Worm (Caenorhabditis elegans): ENCODE measurements around the gene ZK154.6.

ZK154.6 gene

DNA sequence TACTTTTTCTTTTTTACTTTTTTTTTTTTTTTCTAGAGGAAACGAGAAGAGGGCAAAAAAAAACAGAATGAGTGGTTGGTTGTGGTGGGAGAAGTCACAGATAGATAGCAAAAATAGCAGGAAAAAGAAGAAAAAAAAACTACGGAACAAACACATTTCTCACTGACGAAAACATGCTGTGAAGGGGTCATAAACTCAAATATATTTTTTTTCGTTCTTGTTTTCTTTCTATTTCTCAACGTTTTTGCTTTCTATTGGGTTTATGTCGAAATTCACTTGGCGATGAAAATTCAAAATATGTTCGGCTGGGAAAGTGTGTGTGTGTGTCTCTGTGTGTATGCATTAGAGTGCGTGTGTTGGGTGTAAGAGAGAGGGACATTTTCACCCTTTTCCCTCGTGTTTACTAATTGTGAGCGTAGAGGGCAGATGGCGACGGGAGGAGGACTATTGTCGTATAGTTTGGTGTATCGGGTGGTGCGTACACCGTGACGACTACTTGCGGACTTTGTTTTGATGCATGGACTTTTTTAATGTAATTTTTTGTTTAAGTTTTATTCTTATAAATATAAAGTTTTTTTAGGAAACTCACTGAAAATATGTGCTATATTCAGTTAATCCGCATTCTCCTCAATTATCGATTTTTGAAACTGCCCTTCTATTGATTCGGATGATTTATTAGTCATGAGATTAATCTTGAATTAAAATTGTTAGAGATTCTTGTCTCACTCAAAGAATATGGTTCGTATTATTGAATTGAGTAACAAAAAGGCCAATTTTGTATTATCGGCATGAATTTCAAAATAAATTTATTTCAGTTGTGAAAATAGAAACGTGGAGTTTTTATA, 16.2 kb upstream of the ZK154.6 start:
- TF ChIP-seq dao-5 (tag; optimal IDR thresholded peaks at IDR 0.05) = no peak
- peak; percentile 0 for TF ChIP-seq W03F9.2 (tag; optimal IDR thresholded peaks at IDR 0.05)

DNA sequence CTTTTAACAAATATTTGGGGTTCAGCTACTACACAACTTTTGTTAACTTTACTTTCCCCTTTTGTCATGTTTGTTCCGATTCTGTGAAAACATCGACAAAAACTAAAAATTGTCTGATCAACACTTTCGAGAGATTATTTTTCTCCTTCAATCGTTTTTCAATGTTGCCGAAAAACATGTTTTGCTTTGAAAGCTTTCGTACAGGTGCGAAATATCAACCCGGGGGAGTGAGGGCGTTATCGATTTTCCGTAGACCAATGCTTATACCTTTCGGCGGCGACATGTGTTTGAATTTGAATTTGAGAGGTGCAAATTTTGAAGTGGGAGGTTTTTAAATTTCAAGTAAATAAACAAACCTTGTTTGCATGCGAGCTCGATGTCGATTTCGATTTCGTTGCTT, 15.0 kb upstream of the ZK154.6 start:
- TF ChIP-seq him-1 (tag; optimal IDR thresholded peaks at IDR 0.05) (no peak), dao-5 (tag; optimal IDR thresholded peaks at IDR 0.05) (no peak), W03F9.2 (tag; optimal IDR thresholded peaks at IDR 0.05) (no peak)

ce11 chrX:7800370-7800769, 7.0 kb upstream of the ZK154.6 start:
- TF ChIP-seq him-1 (tag; optimal IDR thresholded peaks at IDR 0.05) (no peak), W03F9.2 (tag; optimal IDR thresholded peaks at IDR 0.05) (no peak), dao-5 (tag; optimal IDR thresholded peaks at IDR 0.05) (no peak)

DNA sequence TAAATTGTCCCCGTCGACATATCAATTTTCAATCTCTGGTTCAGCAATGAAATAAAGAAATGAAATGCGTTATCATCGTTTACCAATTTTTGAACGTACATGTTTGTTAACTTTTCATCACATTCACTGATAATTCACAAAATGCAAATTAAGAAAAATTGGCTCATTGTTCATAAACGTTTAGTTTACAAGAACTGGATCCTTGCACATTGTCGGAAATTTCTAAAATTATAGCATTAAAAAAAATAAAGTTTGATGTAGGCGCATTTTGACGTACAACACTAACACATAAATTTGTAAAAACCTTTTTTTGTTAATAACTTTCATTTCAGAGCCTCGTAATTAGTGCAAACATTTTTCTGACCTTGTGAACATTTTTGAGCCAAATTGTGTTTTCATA, 6.3 kb upstream of the ZK154.6 start, which contains the start of gene gpx-7:
TSS of gene gpx-7 (minus strand) at position 101 of the 400 bp plus-strand sequence.
- TF ChIP-seq dao-5 (tag; optimal IDR thresholded peaks at IDR 0.05) = no peak
- no peak for TF ChIP-seq him-1 (tag; optimal IDR thresholded peaks at IDR 0.05)
- TF ChIP-seq W03F9.2 (tag; optimal IDR thresholded peaks at IDR 0.05) = no peak

ce11 chrX:7798248-7799020, 5.1 kb upstream of the ZK154.6 start, which contains the start of gene adm-4:
Gene adm-4 (minus strand): TSS chrX:7798298.
- TF ChIP-seq him-1 (tag; optimal IDR thresholded peaks at IDR 0.05) = peak; percentile 5
- TF ChIP-seq W03F9.2 (tag; optimal IDR thresholded peaks at IDR 0.05) = no peak

DNA sequence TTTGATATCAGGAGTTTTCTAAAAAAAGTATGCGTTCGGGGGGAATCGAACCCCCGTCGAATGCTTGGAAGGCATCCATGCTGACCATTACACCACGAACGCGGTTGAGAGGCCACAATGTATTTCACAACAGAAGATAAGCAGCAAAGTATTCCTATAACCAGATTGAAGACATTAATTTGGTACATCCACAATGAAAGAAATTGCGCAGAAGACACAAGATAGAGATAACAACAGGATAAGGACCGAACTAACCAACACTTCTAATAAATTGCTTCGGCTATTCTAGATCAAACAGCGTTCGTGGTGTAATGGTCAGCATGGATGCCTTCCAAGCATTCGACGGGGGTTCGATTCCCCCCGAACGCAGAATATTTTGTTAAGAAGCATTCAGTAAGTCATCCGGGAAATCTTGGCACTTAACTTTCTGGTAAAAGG, 962 bp upstream of the ZK154.6 start:
- no peak for TF ChIP-seq him-1 (tag; optimal IDR thresholded peaks at IDR 0.05)
- TF ChIP-seq dao-5 (tag; optimal IDR thresholded peaks at IDR 0.05) = peak; percentile 27
- TF ChIP-seq W03F9.2 (tag; optimal IDR thresholded peaks at IDR 0.05) = no peak

ce11 chrX:7791802-7792201, 1.6 kb downstream of the ZK154.6 start:
- peak; percentile 16 for TF ChIP-seq him-1 (tag; optimal IDR thresholded peaks at IDR 0.05)
- TF ChIP-seq W03F9.2 (tag; optimal IDR thresholded peaks at IDR 0.05) = no peak

DNA sequence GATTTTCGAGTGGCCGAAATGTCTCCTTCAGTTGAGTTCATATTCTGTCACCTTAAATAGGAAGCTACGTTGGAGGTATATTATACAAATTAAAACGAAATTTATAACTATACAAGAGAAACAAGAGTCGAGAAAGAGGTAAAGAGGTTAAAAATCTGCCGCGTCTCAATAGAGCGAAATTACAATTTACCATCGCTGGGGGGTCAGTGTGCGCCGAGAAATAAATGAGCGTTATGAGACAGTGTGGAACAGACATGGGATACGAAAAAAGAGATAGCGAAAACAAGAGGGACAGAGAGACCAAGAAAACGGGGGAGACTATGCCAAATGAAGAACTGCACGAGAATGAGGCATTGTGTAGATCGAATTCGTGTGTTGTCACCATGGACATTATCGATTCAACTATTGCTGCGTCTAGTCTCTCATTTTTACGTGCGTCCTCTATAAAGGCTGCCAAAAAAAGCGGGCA, 5.4 kb downstream of the ZK154.6 start, which contains the start of gene ZK154.5:
TSS of gene ZK154.5 (minus strand) at position 51 of the 469 bp plus-strand sequence.
- no peak for TF ChIP-seq dao-5 (tag; optimal IDR thresholded peaks at IDR 0.05)
- TF ChIP-seq W03F9.2 (tag; optimal IDR thresholded peaks at IDR 0.05) = peak; percentile 34

ce11 chrX:7782389-7782788, 11.0 kb downstream of the ZK154.6 start, which contains the start of gene ZK154.4:
Gene ZK154.4 (minus strand): TSS chrX:7782415.
- TF ChIP-seq him-1 (tag; optimal IDR thresholded peaks at IDR 0.05) (peak; percentile 17), W03F9.2 (tag; optimal IDR thresholded peaks at IDR 0.05) (no peak)

- TF ChIP-seq W03F9.2 (tag; optimal IDR thresholded peaks at IDR 0.05) = no peak
- no peak for TF ChIP-seq dao-5 (tag; optimal IDR thresholded peaks at IDR 0.05)
- no peak for TF ChIP-seq him-1 (tag; optimal IDR thresholded peaks at IDR 0.05)
Measured at ce11 chrX:7781827-7782226, 11.5 kb downstream of the ZK154.6 start.

- TF ChIP-seq dao-5 (tag; optimal IDR thresholded peaks at IDR 0.05) = no peak
- no peak for TF ChIP-seq W03F9.2 (tag; optimal IDR thresholded peaks at IDR 0.05)
- TF ChIP-seq him-1 (tag; optimal IDR thresholded peaks at IDR 0.05) = no peak
Measured at ce11 chrX:7779527-7780033, 13.8 kb downstream of the ZK154.6 start, which contains the start of gene ZK154.1. Gene ZK154.1 (plus strand): TSS chrX:7779577.

DNA sequence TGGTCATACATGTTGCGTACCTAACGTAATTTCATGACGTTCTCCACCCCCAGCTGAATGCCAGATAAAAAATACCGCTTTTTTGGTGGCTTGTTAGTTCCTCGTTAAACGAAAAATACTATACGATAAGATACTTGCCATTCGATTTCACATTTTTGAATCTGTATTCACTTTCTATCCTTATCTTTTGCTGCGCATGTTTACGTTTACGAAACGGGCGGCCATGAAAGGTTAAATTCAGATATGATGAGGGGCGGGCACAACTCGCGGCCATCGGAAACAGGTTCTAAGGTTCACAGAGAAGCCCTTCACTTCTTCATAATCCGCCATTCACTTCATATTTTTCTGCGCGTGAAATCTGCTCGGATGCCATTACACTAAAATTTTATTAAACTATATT, 14.6 kb downstream of the ZK154.6 start:
- no peak for TF ChIP-seq dao-5 (tag; optimal IDR thresholded peaks at IDR 0.05)
- TF ChIP-seq him-1 (tag; optimal IDR thresholded peaks at IDR 0.05) = no peak
- TF ChIP-seq W03F9.2 (tag; optimal IDR thresholded peaks at IDR 0.05) = no peak

- TF ChIP-seq dao-5 (tag; optimal IDR thresholded peaks at IDR 0.05) (no peak), him-1 (tag; optimal IDR thresholded peaks at IDR 0.05) (no peak), W03F9.2 (tag; optimal IDR thresholded peaks at IDR 0.05) (no peak)
Measured at ce11 chrX:7776509-7777001, 16.8 kb downstream of the ZK154.6 start, which contains the start of gene mec-7. Gene mec-7 (minus strand): TSS chrX:7776689.

Data from whole organism, L4/young adult.